Worm (Caenorhabditis elegans) whole organism, mixed stage, embryonic: ENCODE results near the gene T28D9.16.

ENCODE experiments used
- M03D4.4 ChIP-seq: sonication (generic microtip); optimal IDR thresholded peaks from 2 replicates; lab custom pipeline; 2017; ENCODE audit warnings: mild to moderate bottlenecking, missing genetic modification characterization, missing compliant biosample characterization
- bed-3 ChIP-seq: fragments of 200-800 bp; sonication (Bioruptor generic); optimal IDR thresholded peaks from 3 replicates; lab custom pipeline; 2018; ENCODE audit warnings: mild to moderate bottlenecking, missing genetic modification characterization, moderate library complexity, missing compliant biosample characterization
- blmp-1 ChIP-seq: fragments of 150-350 bp; optimal IDR thresholded peaks from 2 replicates; lab custom pipeline; 2014; ENCODE audit warnings: missing biosample characterization, missing genetic modification characterization
- ceh-39 ChIP-seq: fragments of 150-350 bp; optimal IDR thresholded peaks from 2 replicates; lab custom pipeline; 2014; ENCODE audit warnings: missing biosample characterization, missing genetic modification characterization
- ceh-43 ChIP-seq: fragments of 200-800 bp; sonication (Bioruptor generic); optimal IDR thresholded peaks from 2 replicates; lab custom pipeline; 2018; ENCODE audit warnings: mild to moderate bottlenecking, missing genetic modification characterization, moderate library complexity, missing compliant biosample characterization
- ceh-83 ChIP-seq: fragments of 200-800 bp; sonication (Bioruptor generic); optimal IDR thresholded peaks from 2 replicates; lab custom pipeline; 2018; ENCODE audit warnings: mild to moderate bottlenecking, missing genetic modification characterization, missing compliant biosample characterization
- ces-1 ChIP-seq: fragments of 150-350 bp; optimal IDR thresholded peaks from 2 replicates; lab custom pipeline; 2014; ENCODE audit warnings: missing biosample characterization, missing genetic modification reagents, missing genetic modification characterization
- cnd-1 ChIP-seq: fragments of 200-800 bp; sonication (Bioruptor generic); optimal IDR thresholded peaks from 2 replicates; lab custom pipeline; 2018; ENCODE audit warnings: mild to moderate bottlenecking, missing genetic modification characterization, missing compliant biosample characterization
- drap-1 ChIP-seq: fragments of 200-800 bp; sonication (Bioruptor generic); optimal IDR thresholded peaks from 3 replicates; lab custom pipeline; 2018; ENCODE audit warnings: mild to moderate bottlenecking, missing genetic modification characterization, missing compliant biosample characterization
- elt-1 ChIP-seq: sonication (generic microtip); optimal IDR thresholded peaks from 2 replicates; lab custom pipeline; 2017; ENCODE audit warnings: missing genetic modification characterization, mild to moderate bottlenecking, missing compliant biosample characterization, antibody characterized with exemption, moderate library complexity, borderline replicate concordance; ENCODE audit not compliant: insufficient read depth
- elt-3 ChIP-seq: fragments of 150-350 bp; optimal IDR thresholded peaks from 2 replicates; lab custom pipeline; 2014; ENCODE audit warnings: missing biosample characterization, missing genetic modification characterization
- flh-1 ChIP-seq: fragments of 200-800 bp; sonication (Bioruptor generic); optimal IDR thresholded peaks from 2 replicates; lab custom pipeline; 2018; ENCODE audit warnings: mild to moderate bottlenecking, missing genetic modification characterization, moderate library complexity, missing compliant biosample characterization
- ham-2 ChIP-seq: fragments of 200-800 bp; sonication (Bioruptor generic); optimal IDR thresholded peaks from 2 replicates; lab custom pipeline; 2018; ENCODE audit warnings: mild to moderate bottlenecking, missing genetic modification characterization, missing compliant biosample characterization
- hlh-1 ChIP-seq: fragments of 150-350 bp; optimal IDR thresholded peaks from 2 replicates; lab custom pipeline; 2014; ENCODE audit warnings: missing biosample characterization, missing genetic modification reagents, missing genetic modification characterization
- lin-13 ChIP-seq: fragments of 150-350 bp; optimal IDR thresholded peaks from 2 replicates; lab custom pipeline; 2014; ENCODE audit warnings: missing biosample characterization, missing genetic modification characterization
- lin-32 ChIP-seq: fragments of 200-800 bp; sonication (Bioruptor generic); optimal IDR thresholded peaks from 2 replicates; lab custom pipeline; 2018; ENCODE audit warnings: mild to moderate bottlenecking, missing genetic modification characterization, missing compliant biosample characterization
- lsy-2 ChIP-seq: fragments of 150-350 bp; optimal IDR thresholded peaks from 2 replicates; lab custom pipeline; 2014; ENCODE audit warnings: missing biosample characterization, missing genetic modification characterization
- mab-5 ChIP-seq: fragments of 150-350 bp; optimal IDR thresholded peaks from 2 replicates; lab custom pipeline; 2014; ENCODE audit warnings: missing biosample characterization, missing genetic modification characterization
- mep-1 ChIP-seq: fragments of 150-350 bp; optimal IDR thresholded peaks from 2 replicates; lab custom pipeline; 2017; ENCODE audit warnings: missing biosample characterization, missing genetic modification reagents, missing genetic modification characterization, inconsistent platforms
- mls-2 ChIP-seq: sonication (generic microtip); optimal IDR thresholded peaks from 2 replicates; lab custom pipeline; 2016; ENCODE audit warnings: mild to moderate bottlenecking, missing genetic modification characterization, moderate library complexity, missing compliant biosample characterization
- nhr-12 ChIP-seq: fragments of 150-350 bp; optimal IDR thresholded peaks from 2 replicates; lab custom pipeline; 2014; ENCODE audit warnings: missing biosample characterization, missing genetic modification characterization
- nhr-2 ChIP-seq: fragments of 150-350 bp; optimal IDR thresholded peaks from 2 replicates; lab custom pipeline; 2014; ENCODE audit warnings: missing biosample characterization, missing genetic modification characterization
- nhr-237 ChIP-seq: fragments of 150-350 bp; optimal IDR thresholded peaks from 2 replicates; lab custom pipeline; 2014; ENCODE audit warnings: missing biosample characterization, missing genetic modification characterization
- nhr-28 ChIP-seq: fragments of 150-350 bp; optimal IDR thresholded peaks from 2 replicates; lab custom pipeline; 2014; ENCODE audit warnings: missing biosample characterization, missing genetic modification characterization
- nhr-76 ChIP-seq: sonication (generic microtip); optimal IDR thresholded peaks from 2 replicates; lab custom pipeline; 2017; ENCODE audit warnings: missing biosample characterization, missing genetic modification characterization
- pha-4 ChIP-seq: fragments of 150-350 bp; optimal IDR thresholded peaks from 2 replicates; lab custom pipeline; 2018; ENCODE audit warnings: missing biosample characterization, missing genetic modification reagents, missing genetic modification characterization
- sem-2 ChIP-seq: fragments of 200-800 bp; sonication (Bioruptor generic); optimal IDR thresholded peaks from 2 replicates; lab custom pipeline; 2018; ENCODE audit warnings: mild to moderate bottlenecking, missing genetic modification characterization, missing compliant biosample characterization
- snpc-4 ChIP-seq: fragments of 150-350 bp; optimal IDR thresholded peaks from 2 replicates; lab custom pipeline; 2014; ENCODE audit warnings: missing biosample characterization, missing genetic modification characterization
- sptf-1 ChIP-seq: sonication (generic microtip); optimal IDR thresholded peaks from 2 replicates; lab custom pipeline; 2017; ENCODE audit warnings: mild to moderate bottlenecking, missing genetic modification characterization, moderate library complexity, missing compliant biosample characterization
- tbx-8 ChIP-seq: fragments of 200-800 bp; sonication (Bioruptor generic); optimal IDR thresholded peaks from 2 replicates; lab custom pipeline; 2018; ENCODE audit warnings: mild to moderate bottlenecking, missing genetic modification characterization, moderate library complexity, missing compliant biosample characterization
- unc-120 ChIP-seq: sonication (generic microtip); optimal IDR thresholded peaks from 2 replicates; lab custom pipeline; 2017; ENCODE audit warnings: missing genetic modification characterization, missing compliant biosample characterization; ENCODE audit not compliant: poor library complexity, severe bottlenecking
- unc-39 ChIP-seq: fragments of 150-350 bp; optimal IDR thresholded peaks from 2 replicates; lab custom pipeline; 2014; ENCODE audit warnings: missing biosample characterization, missing genetic modification characterization
- unc-62 ChIP-seq: fragments of 150-350 bp; optimal IDR thresholded peaks from 2 replicates; lab custom pipeline; 2014; ENCODE audit warnings: missing biosample characterization, missing genetic modification reagents, missing genetic modification characterization
- zip-8 ChIP-seq: fragments of 150-350 bp; optimal IDR thresholded peaks from 2 replicates; lab custom pipeline; 2014; ENCODE audit warnings: missing biosample characterization, missing genetic modification characterization
- ztf-11 ChIP-seq: fragments of 150-350 bp; optimal IDR thresholded peaks from 2 replicates; lab custom pipeline; 2014; ENCODE audit warnings: missing biosample characterization, missing genetic modification characterization

T28D9.16 gene

ce11 chrII:6449656-6450055, 25.8 kb upstream of the T28D9.16 start, which contains the start of gene nhr-22:
nhr-22 (minus strand) TSS chrII:6449792.
- TF ChIP-seq cnd-1 (tag; lab: Kevin White, UChicago) = no peak
- TF ChIP-seq drap-1 (GFP tag; lab: Kevin White, UChicago) = no peak
- TF ChIP-seq mls-2 (tag; lab: Kevin White, UChicago) = no peak
- TF ChIP-seq snpc-4 = no peak
- no peak for TF ChIP-seq ceh-43
- no peak for TF ChIP-seq ham-2
- TF ChIP-seq ceh-83 = no peak
- TF ChIP-seq mep-1 (tag; lab: Kevin White, UChicago) = no peak
- TF ChIP-seq sem-2 = no peak
- TF ChIP-seq elt-1 (tag; lab: Kevin White, UChicago) = no peak
- no peak for TF ChIP-seq unc-120 (tag; lab: Kevin White, UChicago)
- no peak for TF ChIP-seq hlh-1 (tag; lab: Kevin White, UChicago)
- TF ChIP-seq unc-39 (tag; lab: Kevin White, UChicago) = no peak
- TF ChIP-seq unc-62 (GFP tag; lab: Kevin White, UChicago) = no peak
- TF ChIP-seq, all 35 proteins: peak for 0

- TF ChIP-seq hlh-1 (tag; lab: Kevin White, UChicago) (peak; percentile 60), elt-1 (tag; lab: Kevin White, UChicago) (no peak), pha-4 (tag; lab: Kevin White, UChicago) (peak; percentile 40), unc-62 (GFP tag; lab: Kevin White, UChicago) (no peak), mab-5 (tag; lab: Kevin White, UChicago) (no peak), elt-3 (tag; lab: Kevin White, UChicago) (no peak), lin-32 (GFP tag; lab: Kevin White, UChicago) (no peak), tbx-8 (GFP tag; lab: Kevin White, UChicago) (no peak), blmp-1 (tag; lab: Kevin White, UChicago) (no peak), zip-8 (tag; lab: Kevin White, UChicago) (no peak), drap-1 (GFP tag; lab: Kevin White, UChicago) (no peak), ceh-43 (no peak), nhr-76 (tag; lab: Kevin White, UChicago) (no peak), bed-3 (no peak), nhr-28 (tag; lab: Kevin White, UChicago) (no peak), flh-1 (no peak), cnd-1 (tag; lab: Kevin White, UChicago) (no peak), lsy-2 (peak; percentile 2), snpc-4 (no peak), ceh-83 (no peak), M03D4.4 (tag; lab: Kevin White, UChicago) (no peak), nhr-2 (tag; lab: Kevin White, UChicago) (no peak), nhr-237 (tag; lab: Kevin White, UChicago) (peak; percentile 38), nhr-12 (no peak), ceh-39 (tag; lab: Kevin White, UChicago) (peak; percentile 43), ces-1 (GFP tag; lab: Kevin White, UChicago) (peak; percentile 90), unc-39 (tag; lab: Kevin White, UChicago) (no peak), ztf-11 (tag; lab: Kevin White, UChicago) (no peak), mls-2 (tag; lab: Kevin White, UChicago) (peak; percentile 19), unc-120 (tag; lab: Kevin White, UChicago) (peak; percentile 31), sptf-1 (tag; lab: Kevin White, UChicago) (no peak), lin-13 (peak; percentile 59), sem-2 (no peak), mep-1 (tag; lab: Kevin White, UChicago) (peak; percentile 72), ham-2 (no peak)
Measured at ce11 chrII:6453341-6453806, 22.1 kb upstream of the T28D9.16 start, which contains the start of gene atg-16.2. atg-16.2 (minus strand) TSS chrII:6453391.

ce11 chrII:6454671-6455070, 20.8 kb upstream of the T28D9.16 start, which contains the start of gene aptf-1:
aptf-1 (plus strand) TSS chrII:6454971.
- no peak for TF ChIP-seq ceh-39 (tag; lab: Kevin White, UChicago)
- no peak for TF ChIP-seq elt-3 (tag; lab: Kevin White, UChicago)
- TF ChIP-seq unc-39 (tag; lab: Kevin White, UChicago) = no peak
- no peak for TF ChIP-seq lin-13
- no peak for TF ChIP-seq ceh-43
- TF ChIP-seq zip-8 (tag; lab: Kevin White, UChicago) = no peak
- no peak for TF ChIP-seq nhr-237 (tag; lab: Kevin White, UChicago)
- no peak for TF ChIP-seq ztf-11 (tag; lab: Kevin White, UChicago)
- no peak for TF ChIP-seq pha-4 (tag; lab: Kevin White, UChicago)
- TF ChIP-seq mep-1 (tag; lab: Kevin White, UChicago) = no peak
- TF ChIP-seq mls-2 (tag; lab: Kevin White, UChicago) = no peak
- TF ChIP-seq unc-62 (GFP tag; lab: Kevin White, UChicago) = no peak
- TF ChIP-seq ham-2 = no peak
- no peak for TF ChIP-seq flh-1
- no peak for TF ChIP-seq drap-1 (GFP tag; lab: Kevin White, UChicago)
- no peak for TF ChIP-seq nhr-76 (tag; lab: Kevin White, UChicago)
- TF ChIP-seq M03D4.4 (tag; lab: Kevin White, UChicago) = no peak
